Worm (Caenorhabditis elegans): ENCODE measurements around the gene ver-4.

ce11 chrX:10991352-10992172 is 9.4 kb downstream of the ver-4 start:
- TF ChIP-seq nhr-76 (tag; optimal IDR thresholded peaks at IDR 0.05) (no peak), nhr-12 (tag; optimal IDR thresholded peaks at IDR 0.05) (no peak), lin-32 (GFP tag; optimal IDR thresholded peaks at IDR 0.05) (no peak), nhr-28 (tag; optimal IDR thresholded peaks at IDR 0.05) (no peak), nhr-237 (tag; optimal IDR thresholded peaks at IDR 0.05) (no peak), snpc-4 (tag; optimal IDR thresholded peaks at IDR 0.05) (no peak), lin-13 (tag; optimal IDR thresholded peaks at IDR 0.05) (no peak), blmp-1 (tag; optimal IDR thresholded peaks at IDR 0.05) (no peak)

All from whole organism, mixed stage, embryonic.